Worm (Caenorhabditis elegans) whole organism, L2 larva: ENCODE measurements around the gene mif-1.

ENCODE experiments used
- ama-1 ChIP-seq: fragments of 150-350 bp; optimal IDR thresholded peaks from 2 replicates; lab custom pipeline; 2018; ENCODE audit warnings: inconsistent platforms
- egl-27 ChIP-seq: sonication (generic microtip); optimal IDR thresholded peaks from 3 replicates; lab custom pipeline; 2017; ENCODE audit warnings: missing biosample characterization, missing genetic modification reagents, missing genetic modification characterization
- elt-3 ChIP-seq: sonication (generic microtip); optimal IDR thresholded peaks from 2 replicates; lab custom pipeline; 2017; ENCODE audit warnings: missing biosample characterization, missing genetic modification characterization
- nhr-23 ChIP-seq: fragments of 150-350 bp; optimal IDR thresholded peaks from 2 replicates; lab custom pipeline; 2014; ENCODE audit warnings: missing biosample characterization, missing genetic modification reagents, missing genetic modification characterization
- nhr-237 ChIP-seq: fragments of 150-350 bp; optimal IDR thresholded peaks from 2 replicates; lab custom pipeline; 2014; ENCODE audit warnings: missing biosample characterization, missing genetic modification characterization
- skn-1 ChIP-seq: sonication (generic microtip); optimal IDR thresholded peaks from 2 replicates; lab custom pipeline; 2017; ENCODE audit warnings: missing biosample characterization, missing genetic modification characterization
- zag-1 ChIP-seq: fragments of 150-350 bp; optimal IDR thresholded peaks from 2 replicates; lab custom pipeline; 2014; ENCODE audit warnings: missing biosample characterization, missing genetic modification characterization

DNA sequence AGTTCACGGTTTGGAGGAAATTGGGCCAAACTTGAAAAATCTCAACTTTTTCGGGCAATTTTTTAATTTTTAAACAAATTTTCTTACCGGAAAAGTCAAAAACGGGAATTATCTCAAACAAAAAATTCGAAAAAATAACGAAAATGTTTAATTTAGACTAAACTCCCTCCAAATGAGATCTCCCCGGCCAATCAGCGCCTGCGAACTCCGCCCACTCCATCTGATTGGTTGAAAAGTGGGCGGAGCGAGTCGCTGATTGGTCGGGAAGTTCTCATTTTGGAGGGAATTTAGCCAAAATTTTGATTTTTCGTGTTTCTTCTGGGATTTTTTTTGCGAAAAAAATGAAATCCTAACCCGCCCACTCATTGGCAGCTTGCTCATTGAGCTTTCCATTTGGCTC, 48.7 kb downstream of the mif-1 start:
- no peak for TF ChIP-seq ama-1 (lab: Kevin White, UChicago)
- TF ChIP-seq elt-3 (tag; lab: Kevin White, UChicago): no peak
- no peak for TF ChIP-seq nhr-237 (tag; lab: Kevin White, UChicago)
- no peak for TF ChIP-seq skn-1 (tag; lab: Kevin White, UChicago)
- TF ChIP-seq zag-1 (tag; lab: Kevin White, UChicago): no peak
- no peak for TF ChIP-seq egl-27
- no peak for TF ChIP-seq nhr-23 (tag; lab: Kevin White, UChicago)
